Worm (Caenorhabditis elegans): Measurements from ENCODE around the gene F41H8.1.

ce11 chrV:866729-867128, 33.3 kb downstream of the F41H8.1 start, which contains the start of gene T02B11.3:
- no peak for TF ChIP-seq pqm-1 (tag; optimal IDR thresholded peaks at IDR 0.05)
- no peak for TF ChIP-seq unc-62 (GFP tag; optimal IDR thresholded peaks at IDR 0.05)
- TF ChIP-seq ama-1 (optimal IDR thresholded peaks at IDR 0.05): no peak
- TF ChIP-seq efl-1 (optimal IDR thresholded peaks at IDR 0.05): no peak
- TF ChIP-seq efl-1 (GFP tag; optimal IDR thresholded peaks at IDR 0.05 in 1 of 2): no peak
- no peak for TF ChIP-seq mep-1 (tag; optimal IDR thresholded peaks at IDR 0.05)
- TF ChIP-seq nhr-11 (tag; optimal IDR thresholded peaks at IDR 0.05): no peak

Measured in whole organism, L1 larva.